Worm (Caenorhabditis elegans) whole organism, mixed stage, embryonic: ENCODE results near the gene cccp-1.

Experiments
- elt-3 ChIP-seq: fragments of 150-350 bp; optimal IDR thresholded peaks from 2 replicates; lab custom pipeline; 2014; ENCODE audit warnings: missing biosample characterization, missing genetic modification characterization
- nhr-12 ChIP-seq: fragments of 150-350 bp; optimal IDR thresholded peaks from 2 replicates; lab custom pipeline; 2014; ENCODE audit warnings: missing biosample characterization, missing genetic modification characterization
- sem-2 ChIP-seq: fragments of 200-800 bp; sonication (Bioruptor generic); optimal IDR thresholded peaks from 2 replicates; lab custom pipeline; 2018; ENCODE audit warnings: mild to moderate bottlenecking, missing genetic modification characterization, missing compliant biosample characterization
- ztf-11 ChIP-seq: fragments of 150-350 bp; optimal IDR thresholded peaks from 2 replicates; lab custom pipeline; 2014; ENCODE audit warnings: missing biosample characterization, missing genetic modification characterization

- TF ChIP-seq elt-3 (tag; lab: Kevin White, UChicago) (no peak), ztf-11 (no peak), nhr-12 (tag; lab: Kevin White, UChicago) (no peak), sem-2 (GFP tag; lab: Kevin White, UChicago) (no peak)
Measured at ce11 chrIII:12510505-12510904, 37.8 kb downstream of the cccp-1 start.
